Worm (Caenorhabditis elegans) whole organism, young adult: ENCODE results near the gene C25A8.1.

Experiments
- nhr-120 ChIP-seq: fragments of 200-800 bp; sonication (Bioruptor generic); IDR thresholded peaks from 2 replicates; pipeline ENCODE4 v1.3.6; 2022; ENCODE audit warnings: missing genetic modification characterization, missing compliant biosample characterization
- pha-4 ChIP-seq: fragments of 150-350 bp; sonication (generic microtip); optimal IDR thresholded peaks from 2 replicates; lab custom pipeline; 2014; ENCODE audit warnings: missing biosample characterization, missing genetic modification reagents, missing genetic modification characterization
- ztf-18 ChIP-seq: sonication (generic microtip); optimal IDR thresholded peaks from 2 replicates; lab custom pipeline; 2016; ENCODE audit warnings: missing genotype, mild to moderate bottlenecking, missing genetic modification characterization, missing compliant biosample characterization

DNA sequence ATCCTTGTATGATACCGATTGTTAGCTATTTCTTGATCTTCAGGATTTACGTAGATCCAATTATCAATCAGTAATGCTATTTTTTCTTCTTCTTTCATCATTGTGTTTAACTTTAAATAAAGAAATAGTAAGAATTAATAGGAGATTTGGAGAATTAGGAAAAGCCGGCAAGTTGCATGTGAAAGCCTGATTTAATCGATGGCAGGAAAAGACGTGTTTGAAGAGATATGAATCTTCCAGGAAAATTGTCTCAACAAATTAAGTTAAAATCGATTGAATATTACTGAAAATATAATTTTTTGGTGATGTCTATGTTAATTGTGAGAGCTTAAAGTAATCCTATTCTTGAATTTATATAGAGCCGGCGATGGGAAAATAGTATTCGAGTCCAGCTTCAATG is 39.7 kb upstream of the C25A8.1 start, which contains the start of gene ZK381.62:
- TF ChIP-seq nhr-120 (no peak), pha-4 (tag; lab: Kevin White, UChicago) (no peak), ztf-18 (no peak)
